Fruit fly (Drosophila melanogaster) whole organism, embryonic: ENCODE data around the gene mus101.

ENCODE experiments used
- ATbp ChIP-seq: fragments of 200-800 bp; sonication (Bioruptor generic); optimal IDR thresholded peaks from 2 replicates; lab custom pipeline; 2017; ENCODE audit warnings: missing biosample characterization, mild to moderate bottlenecking, missing genetic modification characterization, missing genetic modification reagents
- Asciz ChIP-seq: fragments of 200-800 bp; sonication (Bioruptor generic); optimal IDR thresholded peaks from 2 replicates; lab custom pipeline; 2017; ENCODE audit warnings: missing biosample characterization, mild to moderate bottlenecking, missing genetic modification characterization, missing genetic modification reagents
- C15 ChIP-seq: fragments of 200-800 bp; sonication (Bioruptor generic); IDR thresholded peaks from 3 replicates; pipeline ENCODE4 v1.3.6; 2022; ENCODE audit warnings: missing biosample characterization, missing genetic modification characterization
- CG10209 ChIP-seq: fragments of 200-800 bp; sonication (Bioruptor generic); optimal IDR thresholded peaks from 3 replicates; lab custom pipeline; 2017; ENCODE audit warnings: missing biosample characterization, mild to moderate bottlenecking, missing genetic modification characterization, missing genetic modification reagents
- CG10274 ChIP-seq: fragments of 200-800 bp; sonication (Bioruptor generic); optimal IDR thresholded peaks from 3 replicates; lab custom pipeline; 2017; ENCODE audit warnings: missing biosample characterization, mild to moderate bottlenecking, missing genetic modification characterization
- CG10431 ChIP-seq: fragments of 200-800 bp; sonication (Bioruptor generic); optimal IDR thresholded peaks from 3 replicates; lab custom pipeline; 2018; ENCODE audit warnings: missing biosample characterization, mild to moderate bottlenecking, missing genetic modification characterization
- CG10565 ChIP-seq: fragments of 200-800 bp; sonication (Bioruptor generic); optimal IDR thresholded peaks from 3 replicates; lab custom pipeline; 2016; ENCODE audit warnings: missing biosample characterization, mild to moderate bottlenecking, missing genetic modification characterization
- CG11456 ChIP-seq: fragments of 200-800 bp; sonication (Bioruptor generic); IDR thresholded peaks from 3 replicates; pipeline ENCODE4 v1.3.6; 2022; ENCODE audit warnings: missing biosample characterization, missing genetic modification characterization
- CG12219 ChIP-seq: fragments of 200-800 bp; sonication (Bioruptor generic); optimal IDR thresholded peaks from 3 replicates; lab custom pipeline; 2018; ENCODE audit warnings: missing biosample characterization, mild to moderate bottlenecking, missing genetic modification characterization
- CG14014 ChIP-seq: fragments of 200-800 bp; sonication (Bioruptor generic); IDR thresholded peaks from 2 replicates; pipeline ENCODE4 v1.3.6; 2022; ENCODE audit warnings: missing biosample characterization, missing genetic modification characterization
- CG1603 ChIP-seq: fragments of 200-800 bp; sonication (Bioruptor generic); optimal IDR thresholded peaks from 2 replicates; lab custom pipeline; 2019; ENCODE audit warnings: missing biosample characterization, mild to moderate bottlenecking, missing genetic modification characterization, moderate library complexity
- CG17186 ChIP-seq: fragments of 200-800 bp; sonication (Bioruptor generic); optimal IDR thresholded peaks from 3 replicates; lab custom pipeline; 2017; ENCODE audit warnings: missing biosample characterization, missing genetic modification reagents, missing genetic modification characterization
- CG17385 ChIP-seq: fragments of 200-800 bp; sonication (Bioruptor generic); optimal IDR thresholded peaks from 3 replicates; lab custom pipeline; 2018; ENCODE audit warnings: missing biosample characterization, mild to moderate bottlenecking, missing genetic modification characterization
- CG17912 ChIP-seq: fragments of 200-800 bp; sonication (Bioruptor generic); optimal IDR thresholded peaks from 2 replicates; lab custom pipeline; 2018; ENCODE audit warnings: missing biosample characterization, mild to moderate bottlenecking, missing genetic modification characterization
- CG18476 ChIP-seq: fragments of 200-800 bp; sonication (Bioruptor generic); optimal IDR thresholded peaks from 2 replicates; lab custom pipeline; 2016; ENCODE audit warnings: missing biosample characterization, mild to moderate bottlenecking, missing genetic modification characterization
- CG2129 ChIP-seq: fragments of 200-800 bp; sonication (Bioruptor generic); IDR thresholded peaks from 2 replicates; pipeline ENCODE4 v1.3.6; 2022; ENCODE audit warnings: missing biosample characterization, missing genetic modification characterization; ENCODE audit not compliant: partially characterized antibody
- CG2889 ChIP-seq: fragments of 200-800 bp; sonication (Bioruptor generic); IDR thresholded peaks from 3 replicates; pipeline ENCODE4 v1.3.6; 2022; ENCODE audit warnings: missing biosample characterization, missing genetic modification characterization
- CG32767 ChIP-seq: fragments of 200-800 bp; sonication (Bioruptor generic); IDR thresholded peaks from 2 replicates; pipeline ENCODE4 v1.3.6; 2022; ENCODE audit warnings: missing biosample characterization, missing genetic modification characterization
- CG34224 ChIP-seq: fragments of 200-800 bp; sonication (Bioruptor generic); IDR thresholded peaks from 3 replicates; pipeline ENCODE4 v1.3.6; 2022; ENCODE audit warnings: missing biosample characterization, missing genetic modification characterization; ENCODE audit not compliant: partially characterized antibody
- CG3847 ChIP-seq: fragments of 200-800 bp; sonication (Bioruptor generic); IDR thresholded peaks from 2 replicates; pipeline ENCODE4 v1.3.6; 2022; ENCODE audit warnings: missing biosample characterization, missing genetic modification characterization
- Dfd ChIP-seq, 2 experiments: fragments of >200 bp; optimal IDR thresholded peaks; 2 replicates each; lab custom pipeline; 2017; ENCODE audit warnings: missing biosample characterization in 2 of 2, missing genetic modification characterization in 2 of 2
- Doc3 ChIP-seq: fragments of 200-800 bp; sonication (Bioruptor generic); IDR thresholded peaks from 3 replicates; pipeline ENCODE4 v1.3.6; 2022; ENCODE audit warnings: missing biosample characterization, missing genetic modification characterization; ENCODE audit not compliant: partially characterized antibody
- E2f2 ChIP-seq: fragments of 200-800 bp; sonication (Bioruptor generic); IDR thresholded peaks from 2 replicates; pipeline ENCODE4 v1.3.6; 2022; ENCODE audit warnings: missing biosample characterization, missing genetic modification characterization
- Hsf ChIP-seq: fragments of 200-800 bp; sonication (Bioruptor generic); optimal IDR thresholded peaks from 3 replicates; lab custom pipeline; 2016; ENCODE audit warnings: missing biosample characterization, missing genetic modification characterization
- MTF-1 ChIP-seq: fragments of 200-800 bp; sonication (Bioruptor generic); optimal IDR thresholded peaks from 2 replicates; lab custom pipeline; 2018; ENCODE audit warnings: missing biosample characterization, mild to moderate bottlenecking, missing genetic modification characterization, borderline replicate concordance
- Mrtf ChIP-seq: fragments of 200-800 bp; sonication (Bioruptor generic); IDR thresholded peaks from 3 replicates; pipeline ENCODE4 v1.3.6; 2022; ENCODE audit warnings: missing biosample characterization, missing genetic modification characterization
- Ptx1 ChIP-seq: fragments of 200-800 bp; sonication (Bioruptor generic); IDR thresholded peaks from 2 replicates; pipeline ENCODE4 v1.3.6; 2022; ENCODE audit warnings: missing biosample characterization, missing genetic modification characterization
- Sox100B ChIP-seq: fragments of 200-800 bp; sonication (Bioruptor generic); optimal IDR thresholded peaks from 3 replicates; lab custom pipeline; 2018; ENCODE audit warnings: missing biosample characterization, mild to moderate bottlenecking, missing genetic modification characterization
- ato ChIP-seq: fragments of 200-800 bp; sonication (Bioruptor generic); IDR thresholded peaks from 2 replicates; pipeline ENCODE4 v1.3.6; 2022; ENCODE audit warnings: missing biosample characterization, missing genetic modification characterization; ENCODE audit not compliant: partially characterized antibody
- az2 ChIP-seq: fragments of 200-800 bp; sonication (Bioruptor generic); optimal IDR thresholded peaks from 3 replicates; lab custom pipeline; 2016; ENCODE audit warnings: missing biosample characterization, missing genetic modification characterization
- chn ChIP-seq: fragments of 200-800 bp; sonication (Bioruptor generic); optimal IDR thresholded peaks from 2 replicates; lab custom pipeline; 2016; ENCODE audit warnings: missing biosample characterization, missing genetic modification characterization
- da ChIP-seq: fragments of 200-800 bp; sonication (Bioruptor generic); optimal IDR thresholded peaks from 2 replicates; lab custom pipeline; 2016; ENCODE audit warnings: missing biosample characterization, missing genetic modification characterization
- dm ChIP-seq: fragments of 200-800 bp; sonication (Bioruptor generic); optimal IDR thresholded peaks from 3 replicates; lab custom pipeline; 2016; ENCODE audit warnings: missing biosample characterization, missing genetic modification characterization
- dmrt11E ChIP-seq: fragments of 200-800 bp; sonication (Bioruptor generic); optimal IDR thresholded peaks from 3 replicates; lab custom pipeline; 2018; ENCODE audit warnings: missing biosample characterization, mild to moderate bottlenecking, missing genetic modification characterization, moderate library complexity
- exex ChIP-seq: fragments of 200-800 bp; sonication (Bioruptor generic); optimal IDR thresholded peaks from 4 replicates; lab custom pipeline; 2018; ENCODE audit warnings: missing biosample characterization, mild to moderate bottlenecking, missing genetic modification characterization, moderate library complexity
- fru ChIP-seq: fragments of >200 bp; optimal IDR thresholded peaks from 2 replicates; lab custom pipeline; 2017
- fu2 ChIP-seq: fragments of 200-800 bp; sonication (Bioruptor generic); optimal IDR thresholded peaks from 2 replicates; lab custom pipeline; 2016; ENCODE audit warnings: missing biosample characterization, missing genetic modification characterization
- gce ChIP-seq: fragments of 200-800 bp; sonication (Bioruptor generic); IDR thresholded peaks from 3 replicates; pipeline ENCODE4 v1.3.6; 2022; ENCODE audit warnings: missing biosample characterization, missing genetic modification characterization
- gt ChIP-seq: fragments of 200-800 bp; sonication (Bioruptor generic); IDR thresholded peaks from 2 replicates; pipeline ENCODE4 v1.3.6; 2022; ENCODE audit warnings: missing biosample characterization, missing genetic modification characterization
- lmd ChIP-seq: fragments of 200-800 bp; sonication (Bioruptor generic); IDR thresholded peaks from 2 replicates; pipeline ENCODE4 v1.3.6; 2022; ENCODE audit warnings: missing biosample characterization, missing genetic modification characterization
- mirr ChIP-seq: fragments of 200-800 bp; sonication (Bioruptor generic); optimal IDR thresholded peaks from 3 replicates; lab custom pipeline; 2018; ENCODE audit warnings: missing biosample characterization, mild to moderate bottlenecking, missing genetic modification characterization
- nau ChIP-seq: fragments of 200-800 bp; sonication (Bioruptor generic); optimal IDR thresholded peaks from 3 replicates; lab custom pipeline; 2017; ENCODE audit warnings: missing biosample characterization, mild to moderate bottlenecking, missing genetic modification characterization, missing genetic modification reagents
- pnt ChIP-seq: fragments of 200-800 bp; sonication (Bioruptor generic); optimal IDR thresholded peaks from 3 replicates; lab custom pipeline; 2016; ENCODE audit warnings: missing biosample characterization, missing genetic modification characterization
- pros ChIP-seq: fragments of 200-800 bp; sonication (Bioruptor generic); optimal IDR thresholded peaks from 3 replicates; lab custom pipeline; 2019; ENCODE audit warnings: missing biosample characterization, mild to moderate bottlenecking, missing genetic modification characterization, moderate library complexity
- slou ChIP-seq: fragments of 200-800 bp; sonication (Bioruptor generic); optimal IDR thresholded peaks from 3 replicates; lab custom pipeline; 2016; ENCODE audit warnings: missing biosample characterization, missing genetic modification characterization
- tll ChIP-seq, 2 experiments: fragments of 200-800 bp in 1 of 2; fragments of >200 bp in 1 of 2; sonication (Bioruptor generic) in 1 of 2; optimal IDR thresholded peaks; 2 replicates each; lab custom pipeline; 2017 to 2019; ENCODE audit warnings: missing biosample characterization in 2 of 2, missing genetic modification characterization in 2 of 2, mild to moderate bottlenecking in 1 of 2, moderate library complexity in 1 of 2
- vnd ChIP-seq: fragments of 200-800 bp; sonication (Bioruptor generic); IDR thresholded peaks from 3 replicates; pipeline ENCODE4 v1.3.6; 2022; ENCODE audit warnings: missing biosample characterization, missing genetic modification characterization; ENCODE audit not compliant: partially characterized antibody
- vvl ChIP-seq: fragments of 200-800 bp; sonication (Bioruptor generic); IDR thresholded peaks from 2 replicates; pipeline ENCODE4 v1.3.6; 2022; ENCODE audit warnings: missing biosample characterization, missing genetic modification characterization
- zen2 ChIP-seq: fragments of 200-800 bp; sonication (Bioruptor generic); IDR thresholded peaks from 3 replicates; pipeline ENCODE4 v1.3.6; 2022; ENCODE audit warnings: missing biosample characterization, missing genetic modification characterization; ENCODE audit not compliant: partially characterized antibody

mus101 gene

DNA sequence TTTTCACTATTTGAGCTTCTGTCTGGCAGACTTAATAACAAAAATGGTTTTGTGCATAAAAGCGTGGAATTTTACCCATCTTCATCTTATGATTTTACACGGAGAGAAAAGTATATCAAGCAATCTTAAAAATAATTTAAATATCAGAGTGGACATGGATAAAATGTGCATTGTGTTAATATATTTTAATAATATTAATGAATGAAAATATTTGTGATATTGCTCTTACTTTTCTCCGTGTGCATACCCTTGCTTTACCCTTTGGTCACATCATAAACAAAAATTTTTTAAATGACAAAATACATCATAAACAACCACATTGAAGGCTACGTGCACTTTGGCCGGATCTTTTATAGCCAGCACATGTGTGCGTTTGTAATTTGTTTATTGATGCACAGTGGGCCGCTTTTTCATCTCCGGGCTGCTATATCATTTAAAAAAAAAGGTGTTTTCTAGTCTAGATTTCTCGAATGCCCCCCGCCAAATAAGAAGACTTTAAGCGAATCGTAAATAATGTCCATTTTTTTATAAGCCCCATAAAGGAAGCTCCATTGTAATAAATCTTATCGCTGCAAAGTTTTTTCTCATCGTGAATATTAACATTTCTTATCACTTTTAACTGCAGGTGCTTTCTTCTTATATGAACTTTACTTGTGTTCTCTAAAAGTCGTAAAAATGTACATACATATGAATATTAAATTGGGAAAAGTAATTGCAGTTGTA is 42.5 kb downstream of the mus101 start (continued):
- TF ChIP-seq CG17385 (GFP tag; lab: Kevin White, UChicago) (peak; percentile 25), pnt (no peak), CG3847 (GFP tag; lab: Robert Waterston, UW) (peak; percentile 38), nau (GFP tag; lab: Kevin White, UChicago) (no peak), C15 (GFP tag; lab: Robert Waterston, UW) (no peak), Mrtf (GFP tag; lab: Robert Waterston, UW) (0 out of 3 replicates have a peak, but pooled peaks have one; percentile 47), vnd (GFP tag; lab: Robert Waterston, UW) (no peak), E2f2 (GFP tag; lab: Robert Waterston, UW) (peak; percentile 43; the same call in 1 of the 2 replicates), CG14014 (peak; percentile 61), CG17186 (no peak), CG11456 (0 out of 3 replicates have a peak, but pooled peaks have one; percentile 38), slou (GFP tag; lab: Kevin White, UChicago) (no peak), CG10274 (no peak), dm (GFP tag; lab: Kevin White, UChicago) (no peak), CG10565 (no peak), zen2 (GFP tag; lab: Robert Waterston, UW) (no peak), exex (tag; lab: Kevin White, UChicago) (no peak), Dfd (GFP tag; optimal IDR thresholded peaks at IDR 0.05; lab: Kevin White, UChicago) (no peak), CG17912 (no peak), lmd (GFP tag; lab: Robert Waterston, UW) (peak; percentile 21; the same call in 1 of the 2 replicates), CG32767 (GFP tag; lab: Robert Waterston, UW) (no peak), az2 (GFP tag; lab: Kevin White, UChicago) (peak; percentile 47), CG34224 (no peak), CG12219 (peak; percentile 18), Ptx1 (peak; percentile 67), vvl (GFP tag; lab: Robert Waterston, UW) (0 out of 2 replicates have a peak, but pooled peaks have one; percentile 57), fu2 (no peak), tll (GFP tag; optimal IDR thresholded peaks at IDR 0.05; lab: Kevin White, UChicago) (no peak), da (GFP tag; lab: Kevin White, UChicago) (no peak), Hsf (no peak), CG18476 (peak; percentile 11), CG10209 (GFP tag; lab: Kevin White, UChicago) (peak; percentile 43), Sox100B (GFP tag; lab: Kevin White, UChicago) (peak; percentile 29), mirr (no peak), gt (no peak), ato (no peak), CG1603 (peak; percentile 35), gce (GFP tag; lab: Robert Waterston, UW) (no peak), Asciz (GFP tag; lab: Kevin White, UChicago) (no peak), MTF-1 (GFP tag; lab: Kevin White, UChicago) (no peak), pros (no peak), fru (lab: Kevin White, UChicago) (no peak), dmrt11E (tag; lab: Kevin White, UChicago) (no peak), CG2889 (no peak), CG2129 (no peak), chn (GFP tag; lab: Kevin White, UChicago) (no peak), Doc3 (GFP tag; lab: Robert Waterston, UW) (no peak), CG10431 (GFP tag; lab: Kevin White, UChicago) (no peak), ATbp (GFP tag; lab: Kevin White, UChicago) (no peak)
